Worm (Caenorhabditis elegans) whole organism, dauer: ENCODE measurements around the gene fbxa-47.
"Not testable (repeated sequence)": the region's sequence is repeated elsewhere in the genome, so short reads cannot be mapped to it uniquely, and the experiment has no call there.

Source experiments
- unc-62 ChIP-seq: sonication (generic microtip); optimal IDR thresholded peaks from 2 replicates; lab custom pipeline; 2017; ENCODE audit warnings: missing biosample characterization, missing genetic modification reagents, missing genetic modification characterization

Gene fbxa-47

ce11 chrIII:2232360-2232759 lies at the start of gene fbxa-47:
Gene fbxa-47 (minus strand): TSS chrIII:2232460.
- TF ChIP-seq unc-62 (GFP tag; lab: Kevin White, UChicago) = no peak

ce11 chrIII:2280569-2280968 lies 48.3 kb upstream of the fbxa-47 start, which contains the start of gene Y54F10BM.22:
Gene Y54F10BM.22 (plus strand): TSS chrIII:2280899.
- TF ChIP-seq unc-62 (GFP tag; lab: Kevin White, UChicago) = no peak

- TF ChIP-seq unc-62 (GFP tag; lab: Kevin White, UChicago) = no peak
These were observed 47.2 kb upstream of the fbxa-47 start, which contains the start of gene Y54F10BM.23 for ce11 chrIII:2279457-2279856. Gene Y54F10BM.23 (minus strand): TSS chrIII:2279557.

ce11 chrIII:2276842-2277241 lies 44.6 kb upstream of the fbxa-47 start, which contains the start of gene Y54F10BM.21:
Gene Y54F10BM.21 (plus strand): TSS chrIII:2277142.
- no peak for TF ChIP-seq unc-62 (GFP tag; lab: Kevin White, UChicago)

- no peak for TF ChIP-seq unc-62 (GFP tag; lab: Kevin White, UChicago)
These were observed 40.5 kb upstream of the fbxa-47 start, which contains the start of gene fbxa-39 for ce11 chrIII:2272732-2273131. Gene fbxa-39 (plus strand): TSS chrIII:2273032.

- no peak for TF ChIP-seq unc-62 (GFP tag; lab: Kevin White, UChicago)
These were observed 39.8 kb upstream of the fbxa-47 start, which contains the start of gene fbxa-48 for ce11 chrIII:2272075-2272474. Gene fbxa-48 (minus strand): TSS chrIII:2272175.

ce11 chrIII:2265986-2266701 lies 33.9 kb upstream of the fbxa-47 start, which contains the start of gene fbxa-9:
Gene fbxa-9 (plus strand): TSS chrIII:2266651.
- TF ChIP-seq unc-62 (GFP tag; lab: Kevin White, UChicago) = no peak

ce11 chrIII:2262942-2263341 lies 30.7 kb upstream of the fbxa-47 start, which contains the start of gene Y54F10BM.6:
Gene Y54F10BM.6 (plus strand): TSS chrIII:2263242.
- no peak for TF ChIP-seq unc-62 (GFP tag; lab: Kevin White, UChicago)

ce11 chrIII:2261353-2261752 lies 29.1 kb upstream of the fbxa-47 start, which contains the start of gene fbxa-42:
Gene fbxa-42 (minus strand): TSS chrIII:2261453.
- not testable (repeated sequence) for TF ChIP-seq unc-62 (GFP tag; lab: Kevin White, UChicago)

ce11 chrIII:2259329-2259728 lies 27.1 kb upstream of the fbxa-47 start:
- TF ChIP-seq unc-62 (GFP tag; lab: Kevin White, UChicago) = no peak

- no peak for TF ChIP-seq unc-62 (GFP tag; lab: Kevin White, UChicago)
These were observed 26.6 kb upstream of the fbxa-47 start, which contains the start of gene fbxa-43 for ce11 chrIII:2258863-2259262. Gene fbxa-43 (minus strand): TSS chrIII:2258963.

ce11 chrIII:2255522-2255921 lies 23.3 kb upstream of the fbxa-47 start, which contains the start of gene fbxa-71:
Gene fbxa-71 (plus strand): TSS chrIII:2255822.
- no peak for TF ChIP-seq unc-62 (GFP tag; lab: Kevin White, UChicago)

ce11 chrIII:2253027-2253499 lies 20.8 kb upstream of the fbxa-47 start, which contains the start of gene fbxa-73:
Gene fbxa-73 (plus strand): TSS chrIII:2253449.
- no peak for TF ChIP-seq unc-62 (GFP tag; lab: Kevin White, UChicago)

ce11 chrIII:2251348-2251747 lies 19.1 kb upstream of the fbxa-47 start, which contains the start of gene fbxa-7:
Gene fbxa-7 (minus strand): TSS chrIII:2251448.
- no peak for TF ChIP-seq unc-62 (GFP tag; lab: Kevin White, UChicago)

ce11 chrIII:2245727-2246126 lies 13.5 kb upstream of the fbxa-47 start, which contains the start of gene srd-67:
Gene srd-67 (minus strand): TSS chrIII:2245827.
- no peak for TF ChIP-seq unc-62 (GFP tag; lab: Kevin White, UChicago)

ce11 chrIII:2243617-2244016 lies 11.4 kb upstream of the fbxa-47 start:
- no peak for TF ChIP-seq unc-62 (GFP tag; lab: Kevin White, UChicago)
